Worm (Caenorhabditis elegans) whole organism, late embryonic: ENCODE data around the gene Y97E10AR.4.

Experiments
- ceh-48 ChIP-seq: sonication (generic microtip); optimal IDR thresholded peaks from 2 replicates; lab custom pipeline; 2016; ENCODE audit warnings: missing genetic modification characterization, inconsistent platforms, missing compliant biosample characterization
- hlh-15 ChIP-seq: sonication (generic microtip); optimal IDR thresholded peaks from 2 replicates; lab custom pipeline; 2016; ENCODE audit warnings: missing genetic modification characterization, missing compliant biosample characterization
- pag-3 ChIP-seq: sonication (generic microtip); optimal IDR thresholded peaks from 2 replicates; lab custom pipeline; 2016; ENCODE audit warnings: missing compliant biosample characterization, missing genetic modification characterization, borderline replicate concordance

DNA sequence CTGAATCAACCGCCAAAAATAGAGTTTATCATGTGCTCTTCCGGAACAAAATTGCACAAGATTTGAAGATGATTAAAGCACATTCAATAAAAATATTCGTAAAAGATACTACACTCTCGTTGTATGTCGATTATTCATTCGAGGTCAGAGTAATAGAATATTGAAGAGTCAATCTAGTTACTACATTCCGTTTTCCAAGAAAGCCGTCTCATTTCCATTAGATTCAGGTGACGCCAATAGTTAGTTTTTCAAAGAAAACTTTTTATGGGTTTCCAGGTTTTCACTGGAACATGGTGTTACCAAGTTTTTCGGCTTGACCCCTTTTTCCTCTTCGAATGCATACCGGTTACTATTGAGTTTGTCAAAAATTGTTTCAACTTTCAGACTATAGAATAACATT lies 39.5 kb downstream of the Y97E10AR.4 start:
- TF ChIP-seq hlh-15 (tag; lab: Kevin White, UChicago) (no peak), ceh-48 (tag; lab: Kevin White, UChicago) (no peak), pag-3 (no peak)
